Worm (Caenorhabditis elegans): ENCODE measurements around the gene Y94A7B.11.

ce11 chrV:17773108-17773507 lies 29.3 kb downstream of the Y94A7B.11 start, which contains the start of gene sre-21:
- TF ChIP-seq ztf-29 (GFP tag; IDR thresholded peaks at IDR 0.05) (no peak), ztf-23 (GFP tag; IDR thresholded peaks at IDR 0.05) (no peak), cog-1 (tag; optimal IDR thresholded peaks at IDR 0.05) (no peak), klf-2 (GFP tag; conservative IDR thresholded peaks at IDR 0.05) (no peak), tab-1 (GFP tag; IDR thresholded peaks at IDR 0.05) (no peak), flt-1 (GFP tag; IDR thresholded peaks at IDR 0.05) (no peak)
